Fruit fly (Drosophila melanogaster) whole organism, embryonic: ENCODE data around the gene kek6.

Experiments
- BEAF-32 ChIP-seq: fragments of 200-800 bp; sonication (Bioruptor generic); optimal IDR thresholded peaks from 3 replicates; lab custom pipeline; 2017; ENCODE audit warnings: missing biosample characterization, missing genetic modification characterization, mild to moderate bottlenecking, moderate library complexity, missing genetic modification reagents
- CG12769 ChIP-seq: fragments of 200-800 bp; sonication (Bioruptor generic); optimal IDR thresholded peaks from 2 replicates; lab custom pipeline; 2019; ENCODE audit warnings: missing biosample characterization, mild to moderate bottlenecking, missing genetic modification characterization, moderate library complexity
- CG13287 ChIP-seq: fragments of 200-800 bp; sonication (Bioruptor generic); IDR thresholded peaks from 2 replicates; pipeline ENCODE4 v1.3.6; 2022; ENCODE audit warnings: missing biosample characterization, missing genetic modification characterization; ENCODE audit not compliant: partially characterized antibody
- CG13775 ChIP-seq: fragments of 200-800 bp; sonication (Bioruptor generic); optimal IDR thresholded peaks from 3 replicates; lab custom pipeline; 2017; ENCODE audit warnings: missing biosample characterization, mild to moderate bottlenecking, missing genetic modification characterization
- CG14441 ChIP-seq: fragments of 200-800 bp; sonication (Bioruptor generic); IDR thresholded peaks from 2 replicates; pipeline ENCODE4 v1.3.6; 2022; ENCODE audit warnings: missing biosample characterization, missing genetic modification characterization
- CG15073 ChIP-seq: fragments of 200-800 bp; sonication (Bioruptor generic); optimal IDR thresholded peaks from 2 replicates; lab custom pipeline; 2016; ENCODE audit warnings: missing biosample characterization, missing genetic modification characterization
- CG15269 ChIP-seq: fragments of 200-800 bp; sonication (Bioruptor generic); optimal IDR thresholded peaks from 2 replicates; lab custom pipeline; 2018; ENCODE audit warnings: missing biosample characterization, mild to moderate bottlenecking, missing genetic modification characterization, moderate library complexity
- CG17361 ChIP-seq: fragments of 200-800 bp; sonication (Bioruptor generic); IDR thresholded peaks from 3 replicates; pipeline ENCODE4 v1.3.6; 2022; ENCODE audit warnings: missing biosample characterization, missing genetic modification characterization
- CG1792 ChIP-seq: fragments of 200-800 bp; sonication (Bioruptor generic); optimal IDR thresholded peaks from 2 replicates; lab custom pipeline; 2016; ENCODE audit warnings: missing biosample characterization, missing genetic modification characterization
- CG18011 ChIP-seq: fragments of 200-800 bp; sonication (Bioruptor generic); optimal IDR thresholded peaks from 2 replicates; lab custom pipeline; 2017; ENCODE audit warnings: missing biosample characterization, missing genetic modification characterization, mild to moderate bottlenecking, moderate library complexity, missing genotype
- CG18476 ChIP-seq: fragments of 200-800 bp; sonication (Bioruptor generic); optimal IDR thresholded peaks from 2 replicates; lab custom pipeline; 2016; ENCODE audit warnings: missing biosample characterization, mild to moderate bottlenecking, missing genetic modification characterization
- CG31441 ChIP-seq: fragments of 200-800 bp; sonication (Bioruptor generic); IDR thresholded peaks from 2 replicates; pipeline ENCODE4 v1.3.6; 2022; ENCODE audit warnings: missing biosample characterization, missing genetic modification characterization
- CG3726 ChIP-seq: fragments of 200-800 bp; sonication (Bioruptor generic); IDR thresholded peaks from 3 replicates; pipeline ENCODE4, ENCODE4 v1.3.6; 2022; ENCODE audit warnings: missing biosample characterization, missing genetic modification characterization
- CG3838 ChIP-seq: fragments of 200-800 bp; sonication (Bioruptor generic); optimal IDR thresholded peaks from 3 replicates; lab custom pipeline; 2016; ENCODE audit warnings: missing biosample characterization, missing genetic modification characterization
- CG42726 ChIP-seq: fragments of 200-800 bp; sonication (Bioruptor generic); IDR thresholded peaks from 2 replicates; pipeline ENCODE4 v1.3.6; 2022; ENCODE audit warnings: missing biosample characterization, missing genetic modification characterization; ENCODE audit not compliant: partially characterized antibody
- CG4328 ChIP-seq: fragments of 200-800 bp; sonication (Bioruptor generic); optimal IDR thresholded peaks from 3 replicates; lab custom pipeline; 2017; ENCODE audit warnings: missing biosample characterization, missing genetic modification reagents, missing genetic modification characterization
- CG4854 ChIP-seq: fragments of 200-800 bp; sonication (Bioruptor generic); optimal IDR thresholded peaks from 2 replicates; lab custom pipeline; 2016; ENCODE audit warnings: missing biosample characterization, missing genetic modification characterization, inconsistent platforms
- CG6654 ChIP-seq: fragments of 200-800 bp; sonication (Bioruptor generic); optimal IDR thresholded peaks from 2 replicates; lab custom pipeline; 2017; ENCODE audit warnings: missing biosample characterization, mild to moderate bottlenecking, missing genetic modification characterization
- CG7745 ChIP-seq: fragments of 200-800 bp; sonication (Bioruptor generic); optimal IDR thresholded peaks from 2 replicates; lab custom pipeline; 2018; ENCODE audit warnings: missing biosample characterization, mild to moderate bottlenecking, missing genetic modification characterization, moderate library complexity
- CG7987 ChIP-seq: fragments of 200-800 bp; sonication (Bioruptor generic); optimal IDR thresholded peaks from 2 replicates; lab custom pipeline; 2018; ENCODE audit warnings: missing biosample characterization, mild to moderate bottlenecking, missing genetic modification characterization, moderate library complexity
- CG8478 ChIP-seq: fragments of >200 bp; optimal IDR thresholded peaks from 2 replicates; lab custom pipeline; 2018
- CG9797 ChIP-seq: fragments of 200-800 bp; sonication (Bioruptor generic); optimal IDR thresholded peaks from 3 replicates; lab custom pipeline; 2018; ENCODE audit warnings: missing biosample characterization, mild to moderate bottlenecking, missing genetic modification characterization
- Dfd ChIP-seq, 2 experiments: fragments of >200 bp; optimal IDR thresholded peaks; 2 replicates each; lab custom pipeline; 2017; ENCODE audit warnings: missing biosample characterization in 2 of 2, missing genetic modification characterization in 2 of 2
- E2f1 ChIP-seq: fragments of 200-800 bp; sonication (Bioruptor generic); IDR thresholded peaks from 2 replicates; pipeline ENCODE4 v1.3.6; 2022; ENCODE audit warnings: missing biosample characterization, missing genetic modification characterization
- ERR ChIP-seq: fragments of 200-800 bp; sonication (Bioruptor generic); optimal IDR thresholded peaks from 2 replicates; lab custom pipeline; 2016; ENCODE audit warnings: missing biosample characterization, missing genetic modification characterization
- Fer1 ChIP-seq: fragments of 200-800 bp; sonication (Bioruptor generic); optimal IDR thresholded peaks from 2 replicates; lab custom pipeline; 2017; ENCODE audit warnings: missing biosample characterization, mild to moderate bottlenecking, missing genetic modification characterization
- Hey ChIP-seq: fragments of 200-800 bp; sonication (Bioruptor generic); optimal IDR thresholded peaks from 3 replicates; lab custom pipeline; 2018; ENCODE audit warnings: missing biosample characterization, mild to moderate bottlenecking, missing genetic modification characterization
- Hmr ChIP-seq: fragments of 200-800 bp; sonication (Bioruptor generic); optimal IDR thresholded peaks from 3 replicates; lab custom pipeline; 2017; ENCODE audit warnings: mild to moderate bottlenecking, missing biosample characterization, missing genetic modification reagents, missing genetic modification characterization
- Neu2 ChIP-seq: fragments of 200-800 bp; sonication (Bioruptor generic); optimal IDR thresholded peaks from 3 replicates; lab custom pipeline; 2016; ENCODE audit warnings: missing biosample characterization, missing genetic modification characterization, borderline replicate concordance
- Poxn ChIP-seq: fragments of 200-800 bp; sonication (Bioruptor generic); IDR thresholded peaks from 2 replicates; pipeline ENCODE4 v1.3.6; 2022; ENCODE audit warnings: missing biosample characterization, missing genetic modification characterization
- YL-1 ChIP-seq: fragments of 200-800 bp; sonication (Bioruptor generic); optimal IDR thresholded peaks from 3 replicates; lab custom pipeline; 2017; ENCODE audit warnings: missing biosample characterization, mild to moderate bottlenecking, missing genetic modification characterization
- al ChIP-seq: fragments of 200-800 bp; sonication (Bioruptor generic); IDR thresholded peaks from 2 replicates; pipeline ENCODE4 v1.3.6; 2022; ENCODE audit warnings: missing biosample characterization, missing genetic modification characterization
- aop ChIP-seq: fragments of 200-800 bp; sonication (Bioruptor generic); IDR thresholded peaks from 2 replicates; pipeline ENCODE4 v1.3.6; 2022; ENCODE audit warnings: missing biosample characterization, missing genetic modification characterization
- bcd ChIP-seq: fragments of 200-800 bp; sonication (Bioruptor generic); optimal IDR thresholded peaks from 2 replicates; lab custom pipeline; 2017; ENCODE audit warnings: missing biosample characterization, mild to moderate bottlenecking, missing genetic modification characterization
- chif ChIP-seq, 2 experiments: fragments of 200-800 bp; sonication (Bioruptor generic); optimal IDR thresholded peaks; 3 replicates each; lab custom pipeline; 2016; ENCODE audit warnings: missing biosample characterization in 2 of 2, missing genetic modification characterization in 2 of 2
- danr ChIP-seq: fragments of 200-800 bp; sonication (Bioruptor generic); IDR thresholded peaks from 2 replicates; pipeline ENCODE4 v1.3.6; 2022; ENCODE audit warnings: missing biosample characterization, missing genetic modification characterization
- ems ChIP-seq: fragments of 200-800 bp; sonication (Bioruptor generic); optimal IDR thresholded peaks from 3 replicates; lab custom pipeline; 2016; ENCODE audit warnings: missing biosample characterization, missing genetic modification characterization
- eve ChIP-seq, 2 experiments: fragments of >200 bp; optimal IDR thresholded peaks; 2 replicates each; lab custom pipeline; 2017; ENCODE audit warnings: missing biosample characterization in 2 of 2, missing genetic modification characterization in 2 of 2
- exex ChIP-seq: fragments of 200-800 bp; sonication (Bioruptor generic); optimal IDR thresholded peaks from 4 replicates; lab custom pipeline; 2018; ENCODE audit warnings: missing biosample characterization, mild to moderate bottlenecking, missing genetic modification characterization, moderate library complexity
- gfzf ChIP-seq: fragments of 200-800 bp; sonication (Bioruptor generic); optimal IDR thresholded peaks from 2 replicates; lab custom pipeline; 2016; ENCODE audit warnings: missing biosample characterization, mild to moderate bottlenecking, missing genetic modification characterization, moderate library complexity
- gsb ChIP-seq: fragments of 200-800 bp; sonication (Bioruptor generic); IDR thresholded peaks from 2 replicates; pipeline ENCODE4 v1.3.6; 2022; ENCODE audit warnings: missing biosample characterization, missing genetic modification characterization
- hkb ChIP-seq, 2 experiments: fragments of 200-800 bp in 1 of 2; fragments of >200 bp in 1 of 2; sonication (Bioruptor generic) in 1 of 2; IDR thresholded peaks in 1 of 2; optimal IDR thresholded peaks in 1 of 2; 2 replicates each; pipeline versions ENCODE4 v1.3.6 to Lab custom; 2017 to 2022; ENCODE audit warnings: missing biosample characterization in 1 of 2, missing genetic modification characterization in 1 of 2
- jing ChIP-seq: fragments of 200-800 bp; sonication (Bioruptor generic); optimal IDR thresholded peaks from 2 replicates; lab custom pipeline; 2018; ENCODE audit warnings: missing biosample characterization, mild to moderate bottlenecking, missing genetic modification characterization
- klu ChIP-seq: fragments of 200-800 bp; sonication (Bioruptor generic); IDR thresholded peaks from 2 replicates; pipeline ENCODE4 v1.3.6; 2022; ENCODE audit warnings: missing biosample characterization, missing genetic modification characterization
- lab ChIP-seq: fragments of 200-800 bp; sonication (Bioruptor generic); optimal IDR thresholded peaks from 3 replicates; lab custom pipeline; 2017; ENCODE audit warnings: missing biosample characterization, missing genetic modification characterization, mild to moderate bottlenecking, moderate library complexity, missing genetic modification reagents
- lilli ChIP-seq: fragments of 200-800 bp; sonication (Bioruptor generic); optimal IDR thresholded peaks from 3 replicates; lab custom pipeline; 2016; ENCODE audit warnings: missing biosample characterization, missing genetic modification characterization
- phol ChIP-seq: fragments of 200-800 bp; sonication (Bioruptor generic); optimal IDR thresholded peaks from 3 replicates; lab custom pipeline; 2018; ENCODE audit warnings: missing biosample characterization, mild to moderate bottlenecking, missing genetic modification characterization, moderate library complexity
- ro ChIP-seq: fragments of 200-800 bp; sonication (Bioruptor generic); IDR thresholded peaks from 2 replicates; pipeline ENCODE4 v1.3.6; 2022; ENCODE audit warnings: missing biosample characterization, missing genetic modification characterization
- row ChIP-seq: fragments of 200-800 bp; sonication (Bioruptor generic); IDR thresholded peaks from 3 replicates; pipeline ENCODE4 v1.3.6; 2022; ENCODE audit warnings: missing biosample characterization, missing genetic modification characterization
- sisA ChIP-seq: fragments of 200-800 bp; sonication (Bioruptor generic); IDR thresholded peaks from 2 replicates; pipeline ENCODE4 v1.3.6; 2022; ENCODE audit warnings: missing biosample characterization, missing genetic modification characterization
- stc ChIP-seq: fragments of 200-800 bp; sonication (Bioruptor generic); IDR thresholded peaks from 2 replicates; pipeline ENCODE4 v1.3.6; 2022; ENCODE audit warnings: missing biosample characterization, missing genetic modification characterization

The kek6 gene

DNA sequence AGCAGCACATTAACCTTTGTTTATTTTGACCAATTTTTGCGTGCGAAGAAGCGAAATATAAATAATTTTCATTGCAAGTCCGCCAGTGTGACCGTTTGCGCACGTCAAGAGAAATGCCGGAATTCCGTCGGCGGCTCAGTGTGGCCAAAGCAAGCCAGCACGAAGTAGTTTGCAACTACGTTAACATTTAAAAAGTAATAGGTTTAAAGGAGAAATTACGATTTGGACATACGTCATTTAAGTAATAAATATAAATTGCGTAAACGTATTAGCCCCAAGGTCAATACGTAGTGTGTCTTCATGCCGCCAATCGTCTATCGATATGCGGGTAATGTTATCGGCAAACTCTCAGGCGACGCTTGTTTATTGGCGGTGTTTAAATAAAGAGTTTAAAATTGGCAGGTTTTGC lies 41.3 kb upstream of the kek6 start, which contains the start of the genes pygo and rod (continued):
- TF ChIP-seq CG6654 (GFP tag; lab: Kevin White, UChicago) (no peak), hkb (optimal IDR thresholded peaks at IDR 0.05; lab: Kevin White, UChicago) (peak; percentile 66), hkb (GFP tag; IDR thresholded peaks at IDR 0.05; lab: Robert Waterston, UW) (no peak), eve (GFP tag; optimal IDR thresholded peaks at IDR 0.05; lab: Kevin White, UChicago) (no peak), Neu2 (GFP tag; lab: Kevin White, UChicago) (no peak), CG12769 (no peak), stc (no peak), CG4854 (no peak), chif (GFP tag; optimal IDR thresholded peaks at IDR 0.05; lab: Kevin White, UChicago) (peak in 1 of 2 experiments; percentile 5), ems (no peak), CG31441 (GFP tag; lab: Robert Waterston, UW) (no peak), Hey (tag; lab: Kevin White, UChicago) (no peak), CG15073 (no peak), al (GFP tag; lab: Robert Waterston, UW) (no peak), CG3726 (GFP tag; lab: Robert Waterston, UW) (no peak), CG7987 (no peak), CG3838 (GFP tag; lab: Kevin White, UChicago) (no peak), CG42726 (GFP tag; lab: Robert Waterston, UW) (0 out of 2 replicates have a peak, but pooled peaks have one; percentile 29), ro (no peak), CG17361 (GFP tag; lab: Robert Waterston, UW) (no peak), CG18476 (GFP tag; lab: Kevin White, UChicago) (no peak), gfzf (GFP tag; lab: Kevin White, UChicago) (peak; percentile 90), CG18011 (GFP tag; lab: Kevin White, UChicago) (no peak), jing (GFP tag; lab: Kevin White, UChicago) (no peak), Dfd (GFP tag; optimal IDR thresholded peaks at IDR 0.05; lab: Kevin White, UChicago) (no peak), phol (tag; lab: Kevin White, UChicago) (peak; percentile 48), row (GFP tag; lab: Robert Waterston, UW) (peak; percentile 22; the same call in 1 of the 3 replicates), E2f1 (no peak), CG1792 (no peak), sisA (GFP tag; lab: Robert Waterston, UW) (no peak), Poxn (GFP tag; lab: Robert Waterston, UW) (no peak), exex (tag; lab: Kevin White, UChicago) (no peak), lilli (GFP tag; lab: Kevin White, UChicago) (peak; percentile 34), gsb (GFP tag; lab: Robert Waterston, UW) (no peak), CG13775 (GFP tag; lab: Kevin White, UChicago) (peak; percentile 11), CG13287 (GFP tag; lab: Robert Waterston, UW) (peak; percentile 80), CG7745 (tag; lab: Kevin White, UChicago) (no peak), CG4328 (no peak), CG9797 (peak; percentile 94), lab (GFP tag; lab: Kevin White, UChicago) (no peak), bcd (GFP tag; lab: Kevin White, UChicago) (peak; percentile 6), Fer1 (GFP tag; lab: Kevin White, UChicago) (no peak), Hmr (GFP tag; lab: Kevin White, UChicago) (no peak), CG15269 (tag; lab: Kevin White, UChicago) (no peak), CG14441 (GFP tag; lab: Robert Waterston, UW) (no peak), CG8478 (lab: Kevin White, UChicago) (no peak), klu (GFP tag; lab: Robert Waterston, UW) (no peak), aop (GFP tag; lab: Robert Waterston, UW) (no peak), ERR (GFP tag; lab: Kevin White, UChicago) (no peak), danr (no peak), BEAF-32 (GFP tag; lab: Kevin White, UChicago) (peak; percentile 68), YL-1 (GFP tag; lab: Kevin White, UChicago) (peak; percentile 69)
